Worm (Caenorhabditis elegans): ENCODE data around the gene ngn-1.

ngn-1 gene

ce11 chrIV:2666586-2667100 is 38.6 kb upstream of the ngn-1 start, which contains the start of gene Y69A2AR.1:
Y69A2AR.1 (plus strand) TSS chrIV:2667050.
- TF ChIP-seq pag-3 (tag; optimal IDR thresholded peaks at IDR 0.05; ENCODE audit: borderline replicate concordance) (no peak), unc-55 (GFP tag; optimal IDR thresholded peaks at IDR 0.05) (no peak), ceh-34 (tag; optimal IDR thresholded peaks at IDR 0.05) (no peak)

ce11 chrIV:2666127-2666526 is 38.1 kb upstream of the ngn-1 start:
- TF ChIP-seq lim-6 (tag; optimal IDR thresholded peaks at IDR 0.05) (no peak), unc-55 (GFP tag; optimal IDR thresholded peaks at IDR 0.05) (no peak), dmd-4 (tag; optimal IDR thresholded peaks at IDR 0.05; ENCODE audit: borderline replicate concordance) (no peak), che-1 (tag; optimal IDR thresholded peaks at IDR 0.05) (no peak), fkh-10 (GFP tag; optimal IDR thresholded peaks at IDR 0.05) (no peak), ztf-16 (tag; optimal IDR thresholded peaks at IDR 0.05) (no peak), mec-3 (tag; optimal IDR thresholded peaks at IDR 0.05; ENCODE audit: borderline replicate concordance) (no peak), hlh-15 (tag; optimal IDR thresholded peaks at IDR 0.05) (no peak), hlh-13 (GFP tag; optimal IDR thresholded peaks at IDR 0.05) (no peak), fkh-6 (tag; optimal IDR thresholded peaks at IDR 0.05) (no peak), ceh-48 (tag; optimal IDR thresholded peaks at IDR 0.05) (no peak), ceh-19 (GFP tag; optimal IDR thresholded peaks at IDR 0.05) (no peak), dve-1 (tag; optimal IDR thresholded peaks at IDR 0.05) (no peak), pqm-1 (tag; optimal IDR thresholded peaks at IDR 0.05) (no peak), elt-4 (tag; optimal IDR thresholded peaks at IDR 0.05) (no peak), madf-2 (tag; optimal IDR thresholded peaks at IDR 0.05) (no peak), C08G9.2 (tag; optimal IDR thresholded peaks at IDR 0.05) (no peak), hlh-6 (tag; optimal IDR thresholded peaks at IDR 0.05) (no peak)

- TF ChIP-seq unc-55 (GFP tag; optimal IDR thresholded peaks at IDR 0.05) (peak; percentile 32), tbx-7 (tag; optimal IDR thresholded peaks at IDR 0.05) (no peak), ceh-18 (tag; optimal IDR thresholded peaks at IDR 0.05) (peak; percentile 64), nfya-1 (tag; optimal IDR thresholded peaks at IDR 0.05) (no peak), ceh-34 (tag; optimal IDR thresholded peaks at IDR 0.05) (peak; percentile 27), ceh-6 (GFP tag; optimal IDR thresholded peaks at IDR 0.05) (no peak), pat-9 (tag; optimal IDR thresholded peaks at IDR 0.05) (peak; percentile 13), ceh-30 (tag; optimal IDR thresholded peaks at IDR 0.05) (peak; percentile 14), hlh-8 (tag; optimal IDR thresholded peaks at IDR 0.05) (peak; percentile 12), rnt-1 (tag; optimal IDR thresholded peaks at IDR 0.05) (peak; percentile 63), ref-2 (tag; optimal IDR thresholded peaks at IDR 0.05) (peak; percentile 14), ceh-22 (tag; optimal IDR thresholded peaks at IDR 0.05) (no peak)
These were observed 37.4 kb upstream of the ngn-1 start for ce11 chrIV:2665388-2665978.

- TF ChIP-seq ceh-30 (tag; optimal IDR thresholded peaks at IDR 0.05), result no peak
- TF ChIP-seq unc-55 (GFP tag; optimal IDR thresholded peaks at IDR 0.05), result no peak
- TF ChIP-seq tbx-2 (tag; optimal IDR thresholded peaks at IDR 0.05), result no peak
- TF ChIP-seq C38D4.7 (GFP tag; optimal IDR thresholded peaks at IDR 0.05), result no peak
- no peak for TF ChIP-seq K02D7.2 (tag; optimal IDR thresholded peaks at IDR 0.05)
- no peak for TF ChIP-seq npax-4 (tag; optimal IDR thresholded peaks at IDR 0.05)
- no peak for TF ChIP-seq sdc-2 (tag; optimal IDR thresholded peaks at IDR 0.05)
- no peak for TF ChIP-seq ztf-16 (tag; optimal IDR thresholded peaks at IDR 0.05)
- no peak for TF ChIP-seq ceh-19 (GFP tag; optimal IDR thresholded peaks at IDR 0.05)
- no peak for TF ChIP-seq nfya-1 (tag; optimal IDR thresholded peaks at IDR 0.05)
- TF ChIP-seq syd-9 (tag; optimal IDR thresholded peaks at IDR 0.05), result no peak
- TF ChIP-seq ceh-2 (tag; optimal IDR thresholded peaks at IDR 0.05), result no peak
- TF ChIP-seq che-1 (tag; optimal IDR thresholded peaks at IDR 0.05), result no peak
- no peak for TF ChIP-seq gmeb-2 (tag; optimal IDR thresholded peaks at IDR 0.05)
- TF ChIP-seq hlh-8 (tag; optimal IDR thresholded peaks at IDR 0.05), result no peak
- no peak for TF ChIP-seq hlh-15 (tag; optimal IDR thresholded peaks at IDR 0.05)
- TF ChIP-seq ceh-22 (tag; optimal IDR thresholded peaks at IDR 0.05), result no peak
These were observed 36.8 kb upstream of the ngn-1 start for ce11 chrIV:2664901-2665201.
